Worm (Caenorhabditis elegans): ENCODE measurements around the gene srv-12.

ce11 chrIV:10080816-10081215 is 27.4 kb upstream of the srv-12 start, which contains the start of gene W01B6.6:
- TF ChIP-seq ref-1 (GFP tag; conservative IDR thresholded peaks at IDR 0.05), result no peak
- TF ChIP-seq klf-2 (GFP tag; conservative IDR thresholded peaks at IDR 0.05), result no peak
- TF ChIP-seq med-1 (GFP tag; optimal IDR thresholded peaks at IDR 0.05; ENCODE audit: insufficient read depth), result no peak

Data from whole organism, midembryonic.